Fruit fly (Drosophila melanogaster) whole organism, adult: ENCODE data around the gene Nepl18.

Experiments
- CG11617 ChIP-seq: fragments of 200-800 bp; sonication (Bioruptor generic); optimal IDR thresholded peaks from 2 replicates; lab custom pipeline; 2017; ENCODE audit warnings: mild to moderate bottlenecking, missing biosample characterization, missing genetic modification reagents, missing genetic modification characterization
- CG14711 ChIP-seq: fragments of 200-800 bp; sonication (Bioruptor generic); optimal IDR thresholded peaks from 2 replicates; lab custom pipeline; 2018; ENCODE audit warnings: missing biosample characterization, mild to moderate bottlenecking, missing genetic modification characterization, moderate library complexity
- CG33017 ChIP-seq: fragments of 200-800 bp; sonication (Bioruptor generic); optimal IDR thresholded peaks from 2 replicates; lab custom pipeline; 2018; ENCODE audit warnings: missing biosample characterization, mild to moderate bottlenecking, missing genetic modification characterization, moderate library complexity
- CG5204 ChIP-seq: fragments of 200-800 bp; sonication (Bioruptor generic); optimal IDR thresholded peaks from 2 replicates; lab custom pipeline; 2016; ENCODE audit warnings: missing biosample characterization, missing genetic modification characterization
- CG7045 ChIP-seq: fragments of 200-800 bp; sonication (Bioruptor generic); optimal IDR thresholded peaks from 2 replicates; lab custom pipeline; 2017; ENCODE audit warnings: missing biosample characterization, mild to moderate bottlenecking, missing genetic modification characterization
- CG7101 ChIP-seq: fragments of 200-800 bp; sonication (Bioruptor generic); optimal IDR thresholded peaks from 2 replicates; lab custom pipeline; 2018; ENCODE audit warnings: missing biosample characterization, mild to moderate bottlenecking, missing genetic modification characterization, moderate library complexity
- Clk ChIP-seq: fragments of 200-800 bp; sonication (Bioruptor generic); optimal IDR thresholded peaks from 2 replicates; lab custom pipeline; 2017; ENCODE audit warnings: missing biosample characterization, missing genetic modification characterization
- cic ChIP-seq: fragments of 200-800 bp; sonication (Bioruptor generic); optimal IDR thresholded peaks from 2 replicates; lab custom pipeline; 2017; ENCODE audit warnings: missing biosample characterization, mild to moderate bottlenecking, missing genetic modification characterization, moderate library complexity
- cnc ChIP-seq, 2 experiments: fragments of >200 bp; optimal IDR thresholded peaks; 2 replicates each; lab custom pipeline; 2017
- ovo ChIP-seq: fragments of 200-800 bp; sonication (Bioruptor generic); optimal IDR thresholded peaks from 2 replicates; lab custom pipeline; 2016; ENCODE audit warnings: missing biosample characterization, missing genetic modification characterization
- toe ChIP-seq: fragments of 200-800 bp; sonication (Bioruptor generic); optimal IDR thresholded peaks from 2 replicates; lab custom pipeline; 2016; ENCODE audit warnings: missing biosample characterization, missing genetic modification characterization

DNA sequence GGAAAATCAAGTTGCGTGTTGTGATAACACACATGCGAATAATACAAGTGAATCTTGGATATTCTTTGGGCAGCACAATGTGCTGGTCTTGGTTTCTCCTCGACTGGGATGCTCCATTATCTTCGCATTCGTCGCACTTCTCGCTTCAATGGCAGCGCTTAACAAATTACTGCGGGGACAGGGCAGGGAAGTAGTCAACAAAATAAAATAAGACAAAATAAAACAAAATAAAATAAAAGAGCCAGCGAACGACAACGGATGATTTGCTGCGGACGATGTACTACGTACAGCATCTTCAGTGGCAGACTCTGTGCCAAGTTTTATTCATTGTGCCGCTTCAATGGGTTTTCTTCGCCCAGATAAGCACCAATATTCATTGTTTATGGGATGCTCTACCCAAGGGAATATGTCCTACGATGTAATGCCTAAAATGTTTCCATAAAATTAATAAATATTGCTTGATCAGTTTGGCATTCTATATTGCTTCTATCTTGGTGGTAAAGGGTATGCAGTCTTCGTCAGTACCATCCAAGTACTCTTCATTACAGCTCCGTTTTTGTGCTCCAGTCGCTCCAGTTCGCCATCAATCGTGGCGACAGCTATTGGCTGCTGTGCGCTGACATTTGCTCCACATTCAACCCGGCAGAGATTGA is 28.4 kb upstream of the Nepl18 start:
- TF ChIP-seq Clk (GFP tag; lab: Kevin White, UChicago) (no peak), CG11617 (GFP tag; lab: Kevin White, UChicago) (no peak), toe (GFP tag; lab: Kevin White, UChicago) (peak; percentile 30), ovo (GFP tag; lab: Kevin White, UChicago) (no peak), cnc (optimal IDR thresholded peaks at IDR 0.05; lab: Kevin White, UChicago) (no peak), CG33017 (no peak), CG7101 (tag; lab: Kevin White, UChicago) (no peak), CG14711 (no peak), CG5204 (GFP tag; lab: Kevin White, UChicago) (no peak), CG7045 (no peak), cic (GFP tag; lab: Kevin White, UChicago) (no peak)
